Worm (Caenorhabditis elegans): Measurements from ENCODE around the gene F22E5.7.
A peak's percentile ranks its signal among the peaks of the same experiment; 100 is the strongest.

Gene F22E5.7

ce11 chrII:2631169-2631568, 10.7 kb upstream of the F22E5.7 start, which contains the start of gene D2062.1:
Gene D2062.1, plus strand, starts transcription at chrII:2631469.
- TF ChIP-seq lin-11 (tag; optimal IDR thresholded peaks at IDR 0.05), result no peak
- no peak for TF ChIP-seq C08G9.2 (tag; optimal IDR thresholded peaks at IDR 0.05)
- no peak for TF ChIP-seq madf-2 (tag; optimal IDR thresholded peaks at IDR 0.05)

ce11 chrII:2632194-2632593, 9.7 kb upstream of the F22E5.7 start:
- peak; percentile 89 for TF ChIP-seq dve-1 (tag; optimal IDR thresholded peaks at IDR 0.05)

- TF ChIP-seq madf-2 (tag; optimal IDR thresholded peaks at IDR 0.05), result no peak
- TF ChIP-seq fax-1 (tag; optimal IDR thresholded peaks at IDR 0.05), result no peak
- TF ChIP-seq hlh-13 (GFP tag; optimal IDR thresholded peaks at IDR 0.05), result no peak
- TF ChIP-seq unc-3 (GFP tag; conservative IDR thresholded peaks at IDR 0.05), result no peak
- TF ChIP-seq unc-3 (tag; optimal IDR thresholded peaks at IDR 0.05), result no peak
Observed at ce11 chrII:2637359-2637758, 4.5 kb upstream of the F22E5.7 start, which contains the start of gene F22E5.21. Gene F22E5.21, minus strand, starts transcription at chrII:2637459.

DNA sequence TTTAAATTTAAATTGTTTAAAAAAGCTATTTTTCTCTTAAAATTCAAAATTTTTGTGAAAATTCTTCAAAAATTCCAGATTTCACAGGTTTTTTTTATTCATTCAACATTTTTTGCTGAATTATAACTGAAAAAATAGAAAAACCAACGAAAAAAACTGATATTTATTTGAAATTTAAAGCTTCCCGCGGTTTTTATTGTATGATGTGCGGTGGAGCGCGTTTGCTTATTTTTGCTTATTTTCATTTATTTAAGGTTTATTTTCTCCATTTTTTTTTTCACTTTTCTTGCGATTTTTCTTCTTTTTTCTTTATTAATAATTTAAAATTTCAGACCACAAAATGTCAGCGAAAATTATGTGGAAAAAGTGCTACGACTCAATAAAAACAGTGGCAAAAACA, 3.8 kb upstream of the F22E5.7 start, which contains the start of gene F22E5.9:
F22E5.9 (plus strand) TSS at position 327 of the 400 bp plus-strand sequence.
- TF ChIP-seq ceh-2 (tag; optimal IDR thresholded peaks at IDR 0.05), result no peak
- TF ChIP-seq npax-4 (tag; optimal IDR thresholded peaks at IDR 0.05), result no peak
- TF ChIP-seq tbx-7 (tag; optimal IDR thresholded peaks at IDR 0.05), result no peak
- no peak for TF ChIP-seq fax-1 (tag; optimal IDR thresholded peaks at IDR 0.05)
- no peak for TF ChIP-seq ceh-45 (GFP tag; IDR thresholded peaks at IDR 0.05)
- no peak for TF ChIP-seq ceh-9 (tag; optimal IDR thresholded peaks at IDR 0.05)
- no peak for TF ChIP-seq gmeb-2 (tag; optimal IDR thresholded peaks at IDR 0.05)
- no peak for TF ChIP-seq K02D7.2 (tag; optimal IDR thresholded peaks at IDR 0.05)
- no peak for TF ChIP-seq nhr-11 (tag; optimal IDR thresholded peaks at IDR 0.05)
- TF ChIP-seq ets-4 (tag; optimal IDR thresholded peaks at IDR 0.05), result no peak
- no peak for TF ChIP-seq ceh-31 (tag; optimal IDR thresholded peaks at IDR 0.05)
- no peak for TF ChIP-seq unc-42 (tag; optimal IDR thresholded peaks at IDR 0.05)
- no peak for TF ChIP-seq K09A11.1 (tag; optimal IDR thresholded peaks at IDR 0.05; ENCODE audit: insufficient read depth)
- no peak for TF ChIP-seq T23F11.4 (GFP tag; optimal IDR thresholded peaks at IDR 0.05)
- TF ChIP-seq elt-2 (tag; optimal IDR thresholded peaks at IDR 0.05), result no peak
- TF ChIP-seq rnt-1 (tag; optimal IDR thresholded peaks at IDR 0.05), result no peak

DNA sequence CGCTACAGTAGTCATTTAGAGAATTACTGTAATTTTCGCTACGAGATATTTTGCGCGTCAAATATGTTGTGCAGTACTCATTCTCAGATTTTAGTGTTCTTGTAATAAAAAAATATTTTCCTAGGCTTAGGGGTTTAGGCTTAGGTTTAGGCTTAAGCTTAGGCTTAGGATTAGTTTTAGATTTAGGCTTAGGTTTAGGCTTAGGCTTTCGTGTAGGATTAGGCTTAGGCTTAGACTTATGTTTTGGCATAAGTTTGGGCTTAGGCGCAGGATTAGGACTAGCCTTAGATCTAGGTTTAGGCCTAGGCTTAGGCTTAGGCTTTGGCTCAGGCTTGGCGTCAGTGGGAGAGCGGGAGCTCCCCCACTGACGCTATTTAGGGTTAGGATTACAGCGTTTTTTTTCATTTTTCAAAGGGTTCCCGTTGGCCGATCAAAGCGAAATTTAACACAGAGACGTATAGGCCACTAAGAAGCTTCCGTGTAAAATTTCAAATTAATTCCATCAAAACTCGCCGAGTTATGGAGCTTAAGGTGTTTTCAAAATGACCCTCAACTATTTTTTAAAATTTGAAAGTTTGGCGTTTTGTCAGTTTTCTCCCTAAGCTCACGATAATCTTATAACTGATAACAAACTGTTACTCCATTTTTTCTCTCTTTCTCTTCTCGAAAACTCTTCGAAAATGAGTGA, 2.3 kb upstream of the F22E5.7 start, which contains the start of gene F22E5.8:
F22E5.8 (plus strand) TSS at position 638 of the 688 bp plus-strand sequence.
- peak; percentile 75 for TF ChIP-seq dve-1 (tag; optimal IDR thresholded peaks at IDR 0.05)

- TF ChIP-seq odd-2 (tag; optimal IDR thresholded peaks at IDR 0.05) (no peak), syd-9 (tag; optimal IDR thresholded peaks at IDR 0.05) (no peak), pha-4 (tag; optimal IDR thresholded peaks at IDR 0.05) (no peak), hlh-13 (GFP tag; optimal IDR thresholded peaks at IDR 0.05) (no peak), nhr-11 (tag; optimal IDR thresholded peaks at IDR 0.05) (no peak), ztf-16 (tag; optimal IDR thresholded peaks at IDR 0.05) (no peak), hlh-6 (tag; optimal IDR thresholded peaks at IDR 0.05) (no peak), hlh-15 (tag; optimal IDR thresholded peaks at IDR 0.05) (no peak), Y22D7AL.16 (tag; optimal IDR thresholded peaks at IDR 0.05) (no peak), fax-1 (tag; optimal IDR thresholded peaks at IDR 0.05) (no peak), rnt-1 (tag; optimal IDR thresholded peaks at IDR 0.05) (no peak), ceh-22 (tag; optimal IDR thresholded peaks at IDR 0.05) (no peak), ceh-19 (GFP tag; optimal IDR thresholded peaks at IDR 0.05) (no peak), ceh-24 (tag; optimal IDR thresholded peaks at IDR 0.05) (no peak), elt-2 (tag; optimal IDR thresholded peaks at IDR 0.05) (no peak), pag-3 (tag; optimal IDR thresholded peaks at IDR 0.05; ENCODE audit: borderline replicate concordance) (no peak)
Observed at ce11 chrII:2640982-2641381, 895 bp upstream of the F22E5.7 start, which contains the start of gene F22E5.23. Gene F22E5.23, plus strand, starts transcription at chrII:2641282.
